Worm (Caenorhabditis elegans): ENCODE measurements around the gene C13F10.1.

C13F10.1 gene

ce11 chrV:7220973-7221519 lies 2.8 kb upstream of the C13F10.1 start, which contains the start of the genes C13F10.8, C13F10.6 and kxd-1:
Gene C13F10.8 (minus strand): TSS chrV:7221023.
Gene C13F10.6 (minus strand): TSS chrV:7221039.
Gene kxd-1 (plus strand): TSS chrV:7221469.
- TF ChIP-seq unc-98 (GFP tag; IDR thresholded peaks at IDR 0.05) (no peak), dpl-1 (GFP tag; optimal IDR thresholded peaks at IDR 0.05) (peak in 1 of 3 experiments; percentile 40), lin-35 (GFP tag; optimal IDR thresholded peaks at IDR 0.05) (peak in 1 of 2 experiments; percentile 42), efl-1 (optimal IDR thresholded peaks at IDR 0.05) (no peak), efl-1 (GFP tag; optimal IDR thresholded peaks at IDR 0.05 in 1 of 2) (peak in 1 of 2 experiments; percentile 93), ceh-8 (GFP tag; optimal IDR thresholded peaks at IDR 0.05) (no peak), lin-14 (GFP tag; optimal IDR thresholded peaks at IDR 0.05) (peak; percentile 46), nhr-85 (tag) (peak; percentile 48)

ce11 chrV:7223152-7223551 lies 726 bp upstream of the C13F10.1 start, which contains the start of gene C13F10.7:
Gene C13F10.7 (minus strand): TSS chrV:7223252.
- TF ChIP-seq unc-30 (tag; optimal IDR thresholded peaks at IDR 0.05), result no peak
- no peak for TF ChIP-seq lin-14 (GFP tag; optimal IDR thresholded peaks at IDR 0.05)
- TF ChIP-seq nhr-77 (tag; optimal IDR thresholded peaks at IDR 0.05), result no peak
- TF ChIP-seq mdl-1 (tag; optimal IDR thresholded peaks at IDR 0.05), result no peak
- TF ChIP-seq nhr-76 (tag; optimal IDR thresholded peaks at IDR 0.05), result no peak
- no peak for TF ChIP-seq irx-1 (tag; optimal IDR thresholded peaks at IDR 0.05)
- no peak for TF ChIP-seq aha-1 (tag; optimal IDR thresholded peaks at IDR 0.05)
- TF ChIP-seq ztf-11 (tag; optimal IDR thresholded peaks at IDR 0.05), result no peak
- TF ChIP-seq sox-4 (tag; optimal IDR thresholded peaks at IDR 0.05), result no peak
- no peak for TF ChIP-seq nhr-28 (tag; optimal IDR thresholded peaks at IDR 0.05)
- TF ChIP-seq unc-62 (GFP tag; optimal IDR thresholded peaks at IDR 0.05), result no peak
- no peak for TF ChIP-seq egl-27 (tag; optimal IDR thresholded peaks at IDR 0.05)
- TF ChIP-seq unc-98 (GFP tag; IDR thresholded peaks at IDR 0.05), result no peak
- TF ChIP-seq zag-1 (tag; optimal IDR thresholded peaks at IDR 0.05), result no peak
- TF ChIP-seq ceh-82 (tag; optimal IDR thresholded peaks at IDR 0.05), result no peak
- TF ChIP-seq nhr-11 (tag; optimal IDR thresholded peaks at IDR 0.05), result no peak
- TF ChIP-seq fos-1 (tag; optimal IDR thresholded peaks at IDR 0.05), result no peak

ce11 chrV:7224353-7224752 lies 475 bp downstream of the C13F10.1 start:
- no peak for TF ChIP-seq nhr-71 (tag; optimal IDR thresholded peaks at IDR 0.05)

- no peak for TF ChIP-seq egl-13 (tag; optimal IDR thresholded peaks at IDR 0.05)
- no peak for TF ChIP-seq lin-15B (tag; optimal IDR thresholded peaks at IDR 0.05)
- TF ChIP-seq rnt-1 (tag; optimal IDR thresholded peaks at IDR 0.05), result peak; percentile 3
- TF ChIP-seq C04F5.9 (tag; optimal IDR thresholded peaks at IDR 0.05), result no peak
- no peak for TF ChIP-seq nhr-77 (tag; optimal IDR thresholded peaks at IDR 0.05)
- TF ChIP-seq ztf-4 (tag; optimal IDR thresholded peaks at IDR 0.05), result no peak
- TF ChIP-seq nhr-76 (tag; optimal IDR thresholded peaks at IDR 0.05), result no peak
- TF ChIP-seq dsc-1 (tag; optimal IDR thresholded peaks at IDR 0.05), result no peak
- TF ChIP-seq ceh-8 (GFP tag; optimal IDR thresholded peaks at IDR 0.05), result no peak
- TF ChIP-seq lin-35 (GFP tag; optimal IDR thresholded peaks at IDR 0.05), result no peak
- no peak for TF ChIP-seq fkh-4 (tag; optimal IDR thresholded peaks at IDR 0.05; ENCODE audit: borderline replicate concordance)
- TF ChIP-seq nhr-11 (tag; optimal IDR thresholded peaks at IDR 0.05), result no peak
- peak; percentile 68 for TF ChIP-seq blmp-1 (tag; optimal IDR thresholded peaks at IDR 0.05)
- TF ChIP-seq elt-3 (tag; optimal IDR thresholded peaks at IDR 0.05), result peak in 1 of 6 experiments; percentile 38
- TF ChIP-seq tlp-1 (tag; optimal IDR thresholded peaks at IDR 0.05), result no peak
- TF ChIP-seq nhr-84 (tag; optimal IDR thresholded peaks at IDR 0.05), result no peak
- TF ChIP-seq dpl-1 (GFP tag; optimal IDR thresholded peaks at IDR 0.05), result no peak
- no peak for TF ChIP-seq nhr-90 (tag; optimal IDR thresholded peaks at IDR 0.05; ENCODE audit: poor library complexity)
- TF ChIP-seq pqm-1 (tag; optimal IDR thresholded peaks at IDR 0.05), result no peak
- TF ChIP-seq hlh-4 (tag; optimal IDR thresholded peaks at IDR 0.05), result no peak
- TF ChIP-seq mep-1 (tag; optimal IDR thresholded peaks at IDR 0.05), result peak; percentile 20
- TF ChIP-seq ceh-90 (tag; optimal IDR thresholded peaks at IDR 0.05), result no peak
- no peak for TF ChIP-seq ceh-82 (tag; optimal IDR thresholded peaks at IDR 0.05)
- no peak for TF ChIP-seq ces-1 (GFP tag; optimal IDR thresholded peaks at IDR 0.05)
- TF ChIP-seq lin-14 (GFP tag; optimal IDR thresholded peaks at IDR 0.05), result peak; percentile 46
- no peak for TF ChIP-seq nhr-12 (tag; optimal IDR thresholded peaks at IDR 0.05)
- no peak for TF ChIP-seq aha-1 (tag; optimal IDR thresholded peaks at IDR 0.05)
- TF ChIP-seq F16B12.6 (tag; optimal IDR thresholded peaks at IDR 0.05), result no peak
- no peak for TF ChIP-seq aly-2 (tag; optimal IDR thresholded peaks at IDR 0.05)
- no peak for TF ChIP-seq vab-15 (tag; optimal IDR thresholded peaks at IDR 0.05)
- no peak for TF ChIP-seq sptf-1 (tag; optimal IDR thresholded peaks at IDR 0.05)
- no peak for TF ChIP-seq ama-1 (optimal IDR thresholded peaks at IDR 0.05)
- TF ChIP-seq ets-5 (GFP tag; IDR thresholded peaks at IDR 0.05), result no peak
These were observed 1.1 kb downstream of the C13F10.1 start, which contains the start of gene fkb-3 for ce11 chrV:7224947-7225346. Gene fkb-3 (plus strand): TSS chrV:7225223.
